Fruit fly (Drosophila melanogaster) whole organism, embryonic: ENCODE data around the gene Patr-1.

Experiments used
- Antp ChIP-seq: fragments of 200-800 bp; sonication (Bioruptor generic); optimal IDR thresholded peaks from 3 replicates; lab custom pipeline; 2016; ENCODE audit warnings: missing biosample characterization, missing genetic modification characterization
- Bteb2 ChIP-seq: fragments of 200-800 bp; sonication (Bioruptor generic); optimal IDR thresholded peaks from 2 replicates; lab custom pipeline; 2016; ENCODE audit warnings: missing biosample characterization, missing genetic modification characterization
- CG10565 ChIP-seq: fragments of 200-800 bp; sonication (Bioruptor generic); optimal IDR thresholded peaks from 3 replicates; lab custom pipeline; 2016; ENCODE audit warnings: missing biosample characterization, mild to moderate bottlenecking, missing genetic modification characterization
- CG11504 ChIP-seq: fragments of 200-800 bp; sonication (Bioruptor generic); optimal IDR thresholded peaks from 3 replicates; lab custom pipeline; 2019; ENCODE audit warnings: missing biosample characterization, mild to moderate bottlenecking, missing genetic modification characterization, moderate library complexity
- CG11560 ChIP-seq: fragments of 200-800 bp; sonication (Bioruptor generic); IDR thresholded peaks from 3 replicates; pipeline ENCODE4 v1.3.6; 2022; ENCODE audit warnings: missing biosample characterization, missing genetic modification characterization
- CG11695 ChIP-seq: fragments of 200-800 bp; sonication (Bioruptor generic); IDR thresholded peaks from 3 replicates; pipeline ENCODE4 v1.3.6; 2022; ENCODE audit warnings: missing biosample characterization, missing genetic modification characterization
- CG1233 ChIP-seq: fragments of 200-800 bp; sonication (Bioruptor generic); optimal IDR thresholded peaks from 4 replicates; lab custom pipeline; 2018; ENCODE audit warnings: missing biosample characterization, mild to moderate bottlenecking, missing genetic modification characterization
- CG12659 ChIP-seq: fragments of 200-800 bp; sonication (Bioruptor generic); optimal IDR thresholded peaks from 3 replicates; lab custom pipeline; 2017; ENCODE audit warnings: mild to moderate bottlenecking, missing biosample characterization, missing genetic modification reagents, missing genetic modification characterization
- CG15011 ChIP-seq: fragments of 200-800 bp; sonication (Bioruptor generic); optimal IDR thresholded peaks from 3 replicates; lab custom pipeline; 2018; ENCODE audit warnings: missing biosample characterization, mild to moderate bottlenecking, missing genetic modification characterization
- CG17385 ChIP-seq: fragments of 200-800 bp; sonication (Bioruptor generic); optimal IDR thresholded peaks from 3 replicates; lab custom pipeline; 2018; ENCODE audit warnings: missing biosample characterization, mild to moderate bottlenecking, missing genetic modification characterization
- CG17829 ChIP-seq: fragments of 200-800 bp; optimal IDR thresholded peaks from 2 replicates; lab custom pipeline; 2019; ENCODE audit warnings: missing biosample characterization, mild to moderate bottlenecking, missing genetic modification characterization, moderate library complexity
- CG2678 ChIP-seq: fragments of 200-800 bp; sonication (Bioruptor generic); optimal IDR thresholded peaks from 3 replicates; lab custom pipeline; 2019; ENCODE audit warnings: missing biosample characterization, mild to moderate bottlenecking, missing genetic modification characterization, moderate library complexity
- CG34376 ChIP-seq: fragments of 200-800 bp; sonication (Bioruptor generic); optimal IDR thresholded peaks from 2 replicates; lab custom pipeline; 2018; ENCODE audit warnings: missing biosample characterization, mild to moderate bottlenecking, missing genetic modification characterization
- CG4820 ChIP-seq: fragments of 200-800 bp; sonication (Bioruptor generic); optimal IDR thresholded peaks from 3 replicates; lab custom pipeline; 2016; ENCODE audit warnings: missing biosample characterization, missing genetic modification characterization
- CG8281 ChIP-seq: fragments of 200-800 bp; sonication (Bioruptor generic); optimal IDR thresholded peaks from 2 replicates; lab custom pipeline; 2018; ENCODE audit warnings: missing biosample characterization, mild to moderate bottlenecking, missing genetic modification characterization, moderate library complexity
- CG9817 ChIP-seq: fragments of 200-800 bp; sonication (Bioruptor generic); optimal IDR thresholded peaks from 2 replicates; lab custom pipeline; 2018; ENCODE audit warnings: missing biosample characterization, mild to moderate bottlenecking, missing genetic modification characterization, moderate library complexity
- Elba2 ChIP-seq: fragments of 200-800 bp; sonication (Bioruptor generic); optimal IDR thresholded peaks from 3 replicates; lab custom pipeline; 2016; ENCODE audit warnings: missing biosample characterization, missing genetic modification characterization
- H15 ChIP-seq: fragments of 200-800 bp; sonication (Bioruptor generic); IDR thresholded peaks from 3 replicates; pipeline ENCODE4 v1.3.6; 2022; ENCODE audit warnings: missing biosample characterization, missing genetic modification characterization
- Hmx ChIP-seq: fragments of 200-800 bp; sonication (Bioruptor generic); optimal IDR thresholded peaks from 2 replicates; lab custom pipeline; 2016; ENCODE audit warnings: missing biosample characterization, missing genetic modification characterization
- MESR4 ChIP-seq: fragments of 200-800 bp; sonication (Bioruptor generic); optimal IDR thresholded peaks from 2 replicates; lab custom pipeline; 2018; ENCODE audit warnings: missing biosample characterization, mild to moderate bottlenecking, missing genetic modification characterization, moderate library complexity
- Mad ChIP-seq: fragments of 200-800 bp; sonication (Bioruptor generic); optimal IDR thresholded peaks from 2 replicates; lab custom pipeline; 2016; ENCODE audit warnings: missing biosample characterization, missing genetic modification characterization
- Oaz ChIP-seq: fragments of 200-800 bp; sonication (Bioruptor generic); IDR thresholded peaks from 2 replicates; pipeline ENCODE4 v1.3.6; 2022; ENCODE audit warnings: missing biosample characterization, missing genetic modification characterization
- PHDP ChIP-seq: fragments of 200-800 bp; sonication (Bioruptor generic); optimal IDR thresholded peaks from 3 replicates; lab custom pipeline; 2018; ENCODE audit warnings: missing biosample characterization, mild to moderate bottlenecking, missing genetic modification characterization, moderate library complexity
- Ptx1 ChIP-seq: fragments of 200-800 bp; sonication (Bioruptor generic); IDR thresholded peaks from 2 replicates; pipeline ENCODE4 v1.3.6; 2022; ENCODE audit warnings: missing biosample characterization, missing genetic modification characterization
- Sry-δ ChIP-seq: fragments of 200-800 bp; sonication (Bioruptor generic); optimal IDR thresholded peaks from 2 replicates; lab custom pipeline; 2016; ENCODE audit warnings: missing biosample characterization, missing genetic modification characterization
- Stat92E ChIP-seq, 3 experiments: fragments of >200 bp in 2 of 3; fragments of 200-800 bp in 1 of 3; sonication (Bioruptor generic) in 1 of 3; optimal IDR thresholded peaks; 2 replicates each; lab custom pipeline; 2017 to 2019; ENCODE audit warnings: missing biosample characterization in 3 of 3, missing genetic modification characterization in 3 of 3, mild to moderate bottlenecking in 1 of 3, moderate library complexity in 1 of 3
- Xrp1 ChIP-seq: fragments of 200-800 bp; sonication (Bioruptor generic); IDR thresholded peaks from 2 replicates; pipeline ENCODE4 v1.3.6; 2022; ENCODE audit warnings: missing biosample characterization, missing genetic modification characterization
- abd-A ChIP-seq: fragments of 200-800 bp; sonication (Bioruptor generic); optimal IDR thresholded peaks from 3 replicates; lab custom pipeline; 2019; ENCODE audit warnings: missing biosample characterization, mild to moderate bottlenecking, missing genetic modification characterization, moderate library complexity
- bbx ChIP-seq: fragments of 200-800 bp; sonication (Bioruptor generic); IDR thresholded peaks from 2 replicates; pipeline ENCODE4 v1.3.6; 2022; ENCODE audit warnings: missing biosample characterization, missing genetic modification characterization; ENCODE audit not compliant: partially characterized antibody
- caup ChIP-seq: fragments of 200-800 bp; sonication (Bioruptor generic); optimal IDR thresholded peaks from 3 replicates; lab custom pipeline; 2017; ENCODE audit warnings: missing biosample characterization, mild to moderate bottlenecking, missing genetic modification characterization, moderate library complexity; ENCODE audit not compliant: severe bottlenecking
- chif ChIP-seq, 2 experiments: fragments of 200-800 bp; sonication (Bioruptor generic); optimal IDR thresholded peaks; 3 replicates each; lab custom pipeline; 2016; ENCODE audit warnings: missing biosample characterization in 2 of 2, missing genetic modification characterization in 2 of 2
- danr ChIP-seq: fragments of 200-800 bp; sonication (Bioruptor generic); IDR thresholded peaks from 2 replicates; pipeline ENCODE4 v1.3.6; 2022; ENCODE audit warnings: missing biosample characterization, missing genetic modification characterization
- dati ChIP-seq: fragments of 200-800 bp; sonication (Bioruptor generic); IDR thresholded peaks from 2 replicates; pipeline ENCODE4 v1.3.6; 2022; ENCODE audit warnings: missing biosample characterization, missing genetic modification characterization
- ems ChIP-seq: fragments of 200-800 bp; sonication (Bioruptor generic); optimal IDR thresholded peaks from 3 replicates; lab custom pipeline; 2016; ENCODE audit warnings: missing biosample characterization, missing genetic modification characterization
- ftz-f1 ChIP-seq: fragments of 200-800 bp; sonication (Bioruptor generic); optimal IDR thresholded peaks from 2 replicates; lab custom pipeline; 2016; ENCODE audit warnings: missing biosample characterization, missing genetic modification characterization
- hkb ChIP-seq, 2 experiments: fragments of 200-800 bp in 1 of 2; fragments of >200 bp in 1 of 2; sonication (Bioruptor generic) in 1 of 2; IDR thresholded peaks in 1 of 2; optimal IDR thresholded peaks in 1 of 2; 2 replicates each; pipeline versions ENCODE4 v1.3.6 to Lab custom; 2017 to 2022; ENCODE audit warnings: missing biosample characterization in 1 of 2, missing genetic modification characterization in 1 of 2
- jing ChIP-seq: fragments of 200-800 bp; sonication (Bioruptor generic); optimal IDR thresholded peaks from 2 replicates; lab custom pipeline; 2018; ENCODE audit warnings: missing biosample characterization, mild to moderate bottlenecking, missing genetic modification characterization
- nerfin-1 ChIP-seq: fragments of 200-800 bp; sonication (Bioruptor generic); optimal IDR thresholded peaks from 3 replicates; lab custom pipeline; 2019; ENCODE audit warnings: missing biosample characterization, mild to moderate bottlenecking, missing genetic modification characterization, moderate library complexity
- pan ChIP-seq, 4 experiments: fragments of >200 bp in 3 of 4; fragments of 200-800 bp in 1 of 4; sonication (Bioruptor generic) in 1 of 4; optimal IDR thresholded peaks in 3 of 4; IDR thresholded peaks in 1 of 4; 2 replicates each; pipeline versions ENCODE4 v1.3.6 to Lab custom; 2017 to 2022; ENCODE audit warnings: missing biosample characterization in 2 of 4, missing genetic modification characterization in 2 of 4, mixed read lengths in 1 of 4
- pzg ChIP-seq: fragments of 200-800 bp; sonication (Bioruptor generic); optimal IDR thresholded peaks from 3 replicates; lab custom pipeline; 2018; ENCODE audit warnings: missing biosample characterization, mild to moderate bottlenecking, missing genetic modification characterization, moderate library complexity
- so ChIP-seq: fragments of 200-800 bp; sonication (Bioruptor generic); IDR thresholded peaks from 3 replicates; pipeline ENCODE4 v1.3.6; 2022; ENCODE audit warnings: missing biosample characterization, missing genetic modification characterization
- ssp ChIP-seq: fragments of 200-800 bp; sonication (Bioruptor generic); IDR thresholded peaks from 2 replicates; pipeline ENCODE4 v1.3.6; 2022; ENCODE audit warnings: missing biosample characterization, missing genetic modification characterization
- tll ChIP-seq, 2 experiments: fragments of 200-800 bp in 1 of 2; fragments of >200 bp in 1 of 2; sonication (Bioruptor generic) in 1 of 2; optimal IDR thresholded peaks; 2 replicates each; lab custom pipeline; 2017 to 2019; ENCODE audit warnings: missing biosample characterization in 2 of 2, missing genetic modification characterization in 2 of 2, mild to moderate bottlenecking in 1 of 2, moderate library complexity in 1 of 2
- unpg ChIP-seq: fragments of 200-800 bp; sonication (Bioruptor generic); optimal IDR thresholded peaks from 3 replicates; lab custom pipeline; 2018; ENCODE audit warnings: missing biosample characterization, mild to moderate bottlenecking, missing genetic modification characterization, moderate library complexity
- vnd ChIP-seq: fragments of 200-800 bp; sonication (Bioruptor generic); IDR thresholded peaks from 3 replicates; pipeline ENCODE4 v1.3.6; 2022; ENCODE audit warnings: missing biosample characterization, missing genetic modification characterization; ENCODE audit not compliant: partially characterized antibody
- wdn ChIP-seq: fragments of 200-800 bp; sonication (Bioruptor generic); IDR thresholded peaks from 2 replicates; pipeline ENCODE4 v1.3.6; 2022; ENCODE audit warnings: missing biosample characterization, missing genetic modification characterization
- zfh2 ChIP-seq: fragments of 200-800 bp; sonication (Bioruptor generic); optimal IDR thresholded peaks from 2 replicates; lab custom pipeline; 2016; ENCODE audit warnings: missing biosample characterization, missing genetic modification characterization

The Patr-1 gene

DNA sequence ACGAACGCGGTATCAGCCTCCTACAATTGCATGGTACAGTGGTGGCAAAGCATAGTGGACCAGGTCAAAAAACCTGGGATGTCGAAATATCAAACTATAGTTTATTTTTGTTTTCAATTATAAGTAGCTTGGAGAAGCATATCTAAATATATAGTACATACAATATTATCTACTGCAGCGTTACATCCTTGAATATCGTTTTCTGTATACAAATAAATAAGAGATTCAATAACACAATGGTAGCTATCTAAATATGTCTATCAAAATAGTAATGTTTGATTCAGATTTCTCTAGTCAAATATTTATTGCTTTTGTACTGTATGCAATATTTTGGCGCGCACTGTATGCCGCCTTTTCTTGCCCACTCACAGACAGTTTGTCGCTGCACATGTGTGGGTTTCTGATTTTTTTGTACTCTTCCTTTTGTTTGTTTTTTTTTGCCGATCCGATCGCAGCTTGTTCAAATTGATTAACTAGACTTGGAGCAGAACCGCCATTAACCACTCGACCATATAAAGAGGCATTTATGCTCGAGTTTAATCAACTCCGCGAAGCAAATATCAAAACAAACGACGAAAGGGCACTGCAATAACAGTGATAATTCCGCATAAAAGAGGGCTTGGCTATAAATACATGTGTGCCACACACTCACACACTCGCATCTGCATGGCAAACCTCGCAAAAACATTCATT is 37.4 kb downstream of the Patr-1 start (continued):
- TF ChIP-seq Antp (GFP tag; lab: Kevin White, UChicago) (peak; percentile 88), CG8281 (tag; lab: Kevin White, UChicago) (peak; percentile 87), hkb (optimal IDR thresholded peaks at IDR 0.05; lab: Kevin White, UChicago) (no peak), hkb (GFP tag; IDR thresholded peaks at IDR 0.05; lab: Robert Waterston, UW) (peak; percentile 98), Stat92E (GFP tag; optimal IDR thresholded peaks at IDR 0.05; lab: Kevin White, UChicago) (peak in 1 of 3 experiments; percentile 86), CG15011 (GFP tag; lab: Kevin White, UChicago) (peak; percentile 91), CG11504 (peak; percentile 95), tll (GFP tag; optimal IDR thresholded peaks at IDR 0.05; lab: Kevin White, UChicago) (no peak), chif (GFP tag; optimal IDR thresholded peaks at IDR 0.05; lab: Kevin White, UChicago) (peak; percentile 89 to 93), jing (peak; percentile 86), H15 (GFP tag; lab: Robert Waterston, UW) (peak; percentile 89), nerfin-1 (tag; lab: Kevin White, UChicago) (peak; percentile 94), danr (GFP tag; lab: Robert Waterston, UW) (peak; percentile 92), MESR4 (GFP tag; lab: Kevin White, UChicago) (peak; percentile 15), Bteb2 (GFP tag; lab: Kevin White, UChicago) (peak; percentile 91), ssp (peak; percentile 85), dati (GFP tag; lab: Robert Waterston, UW) (peak; percentile 73), CG17385 (GFP tag; lab: Kevin White, UChicago) (peak; percentile 94), CG10565 (GFP tag; lab: Kevin White, UChicago) (peak; percentile 87), pzg (GFP tag; lab: Kevin White, UChicago) (no peak), PHDP (tag; lab: Kevin White, UChicago) (peak; percentile 97), abd-A (no peak), CG34376 (GFP tag; lab: Kevin White, UChicago) (peak; percentile 88), ftz-f1 (GFP tag; lab: Kevin White, UChicago) (peak; percentile 33), Oaz (GFP tag; lab: Robert Waterston, UW) (peak; percentile 92), Sry-δ (GFP tag; lab: Kevin White, UChicago) (no peak), unpg (GFP tag; lab: Kevin White, UChicago) (peak; percentile 97), CG1233 (peak; percentile 94), vnd (no peak), wdn (peak; percentile 82), CG11560 (tag; lab: Robert Waterston, UW) (peak; percentile 80; the same call in 2 of the 3 replicates), Xrp1 (GFP tag; lab: Robert Waterston, UW) (peak; percentile 97), Elba2 (peak; percentile 39), CG17829 (tag; lab: Kevin White, UChicago) (peak; percentile 96), so (peak; percentile 96), CG2678 (tag; lab: Kevin White, UChicago) (peak; percentile 97), Mad (GFP tag; lab: Kevin White, UChicago) (peak; percentile 87), ems (GFP tag; lab: Kevin White, UChicago) (peak; percentile 92), bbx (GFP tag; lab: Robert Waterston, UW) (no peak), zfh2 (GFP tag; lab: Kevin White, UChicago) (peak; percentile 86), CG9817 (tag; lab: Kevin White, UChicago) (peak; percentile 88), caup (GFP tag; lab: Kevin White, UChicago) (peak; percentile 94), CG4820 (GFP tag; lab: Kevin White, UChicago) (peak; percentile 93), Hmx (GFP tag; lab: Kevin White, UChicago) (peak; percentile 83), pan (optimal IDR thresholded peaks at IDR 0.05; lab: Kevin White, UChicago) (no peak), pan (GFP tag; optimal IDR thresholded peaks at IDR 0.05 in 1 of 2, IDR thresholded peaks at IDR 0.05 in 1 of 2) (peak in 1 of 2 experiments; percentile 96), CG11695 (GFP tag; lab: Robert Waterston, UW) (peak; percentile 98), CG12659 (peak; percentile 97), Ptx1 (GFP tag; lab: Robert Waterston, UW) (peak; percentile 96)
